Worm (Caenorhabditis elegans) whole organism, early embryonic: ENCODE data around the gene let-711.

Experiments
- B0310.2 ChIP-seq: sonication (generic microtip); optimal IDR thresholded peaks from 2 replicates; lab custom pipeline; 2016; ENCODE audit warnings: mild to moderate bottlenecking, missing genetic modification characterization, missing compliant biosample characterization
- ama-1 ChIP-seq: fragments of 150-350 bp; optimal IDR thresholded peaks from 2 replicates; lab custom pipeline; 2014
- ceh-36 ChIP-seq: sonication (generic microtip); optimal IDR thresholded peaks from 2 replicates; lab custom pipeline; 2016; ENCODE audit warnings: missing genetic modification characterization, inconsistent platforms, missing compliant biosample characterization
- ets-7 ChIP-seq: sonication (generic microtip); optimal IDR thresholded peaks from 2 replicates; lab custom pipeline; 2016; ENCODE audit warnings: missing genotype, missing genetic modification characterization, missing compliant biosample characterization
- hmbx-1 ChIP-seq: sonication (generic microtip); optimal IDR thresholded peaks from 2 replicates; lab custom pipeline; 2016; ENCODE audit warnings: mild to moderate bottlenecking, missing genetic modification characterization, missing compliant biosample characterization
- pes-1 ChIP-seq: fragments of 200-800 bp; sonication (Bioruptor generic); IDR thresholded peaks from 2 replicates; pipeline ENCODE4 v1.3.6; 2022; ENCODE audit warnings: missing genetic modification reagents, missing genetic modification characterization, missing compliant biosample characterization
- tra-4 ChIP-seq: sonication (generic microtip); optimal IDR thresholded peaks from 2 replicates; lab custom pipeline; 2017; ENCODE audit warnings: missing genetic modification characterization, missing compliant biosample characterization

- TF ChIP-seq ama-1 (lab: Kevin White, UChicago) (no peak), B0310.2 (tag; lab: Kevin White, UChicago) (no peak), tra-4 (tag; lab: Kevin White, UChicago) (no peak), ets-7 (tag; lab: Kevin White, UChicago) (no peak), hmbx-1 (no peak), pes-1 (GFP tag; lab: Robert Waterston, UW) (no peak), ceh-36 (no peak)
These were observed 45.9 kb upstream of the let-711 start for ce11 chrIII:6900609-6901008.
